Fruit fly (Drosophila melanogaster) whole organism, wandering third instar larva: Measurements from ENCODE around the gene CG42688.

Experiments
- Abd-B ChIP-seq: fragments of >200 bp; optimal IDR thresholded peaks from 2 replicates; lab custom pipeline; 2017; ENCODE audit warnings: missing biosample characterization, missing genetic modification characterization
- CG32264 ChIP-seq: fragments of 200-800 bp; sonication (Bioruptor generic); optimal IDR thresholded peaks from 2 replicates; lab custom pipeline; 2016; ENCODE audit warnings: missing biosample characterization, missing genetic modification characterization
- CG9705 ChIP-seq: fragments of 200-800 bp; sonication (Bioruptor generic); optimal IDR thresholded peaks from 2 replicates; lab custom pipeline; 2018; ENCODE audit warnings: missing biosample characterization, mild to moderate bottlenecking, missing genetic modification characterization
- CrebA ChIP-seq: fragments of 200-800 bp; sonication (Bioruptor generic); optimal IDR thresholded peaks from 2 replicates; lab custom pipeline; 2016; ENCODE audit warnings: missing biosample characterization, mild to moderate bottlenecking, missing genetic modification characterization, borderline replicate concordance
- Dfd ChIP-seq: fragments of >200 bp; optimal IDR thresholded peaks from 2 replicates; lab custom pipeline; 2017; ENCODE audit warnings: missing biosample characterization, missing genetic modification characterization
- Dif ChIP-seq: fragments of 200-275, 200-300 bp; sonication (Bioruptor generic); optimal IDR thresholded peaks from 2 replicates; lab custom pipeline; 2018; ENCODE audit warnings: missing biosample characterization, missing genetic modification characterization; ENCODE audit not compliant: partially characterized antibody
- GATAd ChIP-seq: sonication (Bioruptor generic); optimal IDR thresholded peaks from 2 replicates; lab custom pipeline; 2016; ENCODE audit warnings: missing biosample characterization, missing genetic modification characterization
- HLH106 ChIP-seq: fragments of 200-800 bp; optimal IDR thresholded peaks from 3 replicates; lab custom pipeline; 2019; ENCODE audit warnings: missing biosample characterization, mild to moderate bottlenecking, missing genetic modification characterization, moderate library complexity
- Hnf4 ChIP-seq: fragments of 200-800 bp; sonication (Bioruptor generic); optimal IDR thresholded peaks from 2 replicates; lab custom pipeline; 2016; ENCODE audit warnings: missing biosample characterization, mild to moderate bottlenecking, missing genetic modification characterization
- Hr78 ChIP-seq: fragments of >200 bp; optimal IDR thresholded peaks from 2 replicates; lab custom pipeline; 2017; ENCODE audit warnings: missing biosample characterization, missing genetic modification characterization
- Hr83 ChIP-seq: fragments of 200-300 bp; sonication (Bioruptor generic); optimal IDR thresholded peaks from 2 replicates; lab custom pipeline; 2016; ENCODE audit warnings: missing biosample characterization, mild to moderate bottlenecking, missing genetic modification characterization, moderate library complexity; ENCODE audit not compliant: poor library complexity, severe bottlenecking
- Jra ChIP-seq: sonication (Bioruptor generic); optimal IDR thresholded peaks from 2 replicates; lab custom pipeline; 2016; ENCODE audit warnings: missing biosample characterization, missing genetic modification characterization
- Mio ChIP-seq: sonication (Bioruptor generic); optimal IDR thresholded peaks from 2 replicates; lab custom pipeline; 2016; ENCODE audit warnings: missing biosample characterization, missing genetic modification characterization
- Myc ChIP-seq: fragments of >200 bp; optimal IDR thresholded peaks from 2 replicates; lab custom pipeline; 2017
- N ChIP-seq: fragments of >200 bp; optimal IDR thresholded peaks from 2 replicates; lab custom pipeline; 2018; ENCODE audit warnings: missing biosample characterization, missing external identifiers, missing genetic modification characterization
- OdsH ChIP-seq: fragments of 200-800 bp; sonication (Bioruptor generic); optimal IDR thresholded peaks from 2 replicates; lab custom pipeline; 2016; ENCODE audit warnings: missing biosample characterization, mild to moderate bottlenecking, missing genetic modification characterization
- Rel ChIP-seq, 2 experiments: fragments of 200-800 bp; sonication (Bioruptor generic) in 1 of 2; optimal IDR thresholded peaks; 2 replicates in 1 of 2; 3 replicates in 1 of 2; lab custom pipeline; 2016 to 2019; ENCODE audit warnings: mild to moderate bottlenecking in 2 of 2, missing biosample characterization in 2 of 2, missing genetic modification characterization in 2 of 2, moderate library complexity in 1 of 2
- Sp1 ChIP-seq: fragments of 200-800 bp; sonication (Bioruptor generic); optimal IDR thresholded peaks from 3 replicates; lab custom pipeline; 2019; ENCODE audit warnings: missing biosample characterization, mild to moderate bottlenecking, missing genetic modification characterization, moderate library complexity
- Vsx2 ChIP-seq: fragments of 200-300, 225-300 bp; sonication (Bioruptor generic); optimal IDR thresholded peaks from 2 replicates; lab custom pipeline; 2018; ENCODE audit warnings: missing biosample characterization, missing genetic modification characterization; ENCODE audit not compliant: partially characterized antibody
- br ChIP-seq: fragments of 200-800 bp; sonication (Bioruptor generic); optimal IDR thresholded peaks from 2 replicates; lab custom pipeline; 2016; ENCODE audit warnings: missing biosample characterization, missing genetic modification characterization
- brk ChIP-seq: fragments of 200-800 bp; sonication (Bioruptor generic); optimal IDR thresholded peaks from 2 replicates; lab custom pipeline; 2016; ENCODE audit warnings: missing biosample characterization, mild to moderate bottlenecking, missing genetic modification characterization
- dl ChIP-seq, 2 experiments: fragments of 175-275, 200-275 bp in 1 of 2; fragments of 200-275 bp in 1 of 2; sonication (Bioruptor generic); optimal IDR thresholded peaks; lab custom pipeline; 2018; ENCODE audit warnings: mild to moderate bottlenecking in 2 of 2, missing biosample characterization in 2 of 2, missing genetic modification characterization in 2 of 2, moderate library complexity in 2 of 2; ENCODE audit not compliant: partially characterized antibody in 2 of 2, insufficient read depth in 1 of 2
- dmrt93B ChIP-seq: fragments of 200-800 bp; sonication (Bioruptor generic); optimal IDR thresholded peaks from 2 replicates; lab custom pipeline; 2018; ENCODE audit warnings: missing biosample characterization, mild to moderate bottlenecking, missing genetic modification characterization
- dsf ChIP-seq: sonication (Bioruptor generic); optimal IDR thresholded peaks from 2 replicates; lab custom pipeline; 2016; ENCODE audit warnings: missing biosample characterization, missing genetic modification characterization, borderline replicate concordance
- ey ChIP-seq: fragments of 200-800 bp; sonication (Bioruptor generic); optimal IDR thresholded peaks from 2 replicates; lab custom pipeline; 2016; ENCODE audit warnings: missing biosample characterization, missing genetic modification characterization
- foxo ChIP-seq, 2 experiments: fragments of 200-800 bp; sonication (Bioruptor generic); optimal IDR thresholded peaks; 2 replicates in 1 of 2; 3 replicates in 1 of 2; lab custom pipeline; 2016 to 2017; ENCODE audit warnings: missing biosample characterization in 2 of 2, missing genetic modification characterization in 2 of 2
- fru ChIP-seq: fragments of 200-800 bp; sonication (Bioruptor generic); optimal IDR thresholded peaks from 3 replicates; lab custom pipeline; 2016; ENCODE audit warnings: missing biosample characterization, mild to moderate bottlenecking, missing genetic modification characterization
- h ChIP-seq: fragments of 200-800 bp; sonication (Bioruptor generic); optimal IDR thresholded peaks from 3 replicates; lab custom pipeline; 2016; ENCODE audit warnings: missing biosample characterization, mild to moderate bottlenecking, missing genetic modification characterization
- jim ChIP-seq: fragments of 175-275, 200-325 bp; sonication (Bioruptor generic); optimal IDR thresholded peaks from 2 replicates; lab custom pipeline; 2016; ENCODE audit warnings: missing biosample characterization, mild to moderate bottlenecking, missing genetic modification characterization
- lola ChIP-seq: fragments of >200 bp; optimal IDR thresholded peaks from 2 replicates; lab custom pipeline; 2017; ENCODE audit warnings: missing biosample characterization, missing genetic modification characterization
- pan ChIP-seq: fragments of >200 bp; optimal IDR thresholded peaks from 2 replicates; lab custom pipeline; 2017
- psq ChIP-seq: fragments of 200-800 bp; sonication (Bioruptor generic); optimal IDR thresholded peaks from 3 replicates; lab custom pipeline; 2017; ENCODE audit warnings: missing biosample characterization, mild to moderate bottlenecking, missing genetic modification characterization, moderate library complexity
- rgr ChIP-seq: fragments of 200-800 bp; sonication (Bioruptor generic); optimal IDR thresholded peaks from 3 replicates; lab custom pipeline; 2016; ENCODE audit warnings: missing biosample characterization, mild to moderate bottlenecking, missing genetic modification characterization
- sage ChIP-seq: fragments of 200-800 bp; sonication (Bioruptor generic); optimal IDR thresholded peaks from 2 replicates; lab custom pipeline; 2016; ENCODE audit warnings: missing biosample characterization, mild to moderate bottlenecking, missing genetic modification characterization
- sv ChIP-seq: fragments of 200-800 bp; sonication (Bioruptor generic); optimal IDR thresholded peaks from 3 replicates; lab custom pipeline; 2016; ENCODE audit warnings: missing biosample characterization, missing genetic modification characterization
- tai ChIP-seq: sonication (Bioruptor generic); optimal IDR thresholded peaks from 2 replicates; lab custom pipeline; 2016; ENCODE audit warnings: missing biosample characterization, missing genetic modification characterization
- usp ChIP-seq: fragments of >200 bp; optimal IDR thresholded peaks from 2 replicates; lab custom pipeline; 2017; ENCODE audit warnings: missing biosample characterization, missing genetic modification characterization
- woc ChIP-seq: sonication (Bioruptor generic); optimal IDR thresholded peaks from 2 replicates; lab custom pipeline; 2016; ENCODE audit warnings: missing biosample characterization, mild to moderate bottlenecking, missing genetic modification characterization

Gene CG42688

dm6 chr2L:19141435-19142126 is 41.0 kb downstream of the CG42688 start (continued):
- TF ChIP-seq HLH106 (tag; lab: Kevin White, UChicago), result peak; percentile 91
- TF ChIP-seq N (GFP tag; lab: Kevin White, UChicago), result no peak
- TF ChIP-seq CrebA (GFP tag; lab: Kevin White, UChicago), result peak; percentile 8
- peak; percentile 65 for TF ChIP-seq dsf (GFP tag; lab: Kevin White, UChicago)

- TF ChIP-seq lola (GFP tag; lab: Kevin White, UChicago) (no peak), Rel (GFP tag; optimal IDR thresholded peaks at IDR 0.05; lab: Kevin White, UChicago) (no peak), Rel (tag; optimal IDR thresholded peaks at IDR 0.05; lab: Kevin White, UChicago) (no peak), psq (GFP tag; lab: Kevin White, UChicago) (no peak), Myc (lab: Kevin White, UChicago) (no peak), fru (GFP tag; lab: Kevin White, UChicago) (peak; percentile 24), Hnf4 (GFP tag; lab: Kevin White, UChicago) (no peak), CG9705 (GFP tag; lab: Kevin White, UChicago) (no peak), brk (no peak), h (GFP tag; lab: Kevin White, UChicago) (peak; percentile 61), Jra (GFP tag; lab: Kevin White, UChicago) (no peak), CG32264 (GFP tag; lab: Kevin White, UChicago) (no peak), dsf (GFP tag; lab: Kevin White, UChicago) (no peak), Hr78 (GFP tag; lab: Kevin White, UChicago) (no peak), Abd-B (GFP tag; lab: Kevin White, UChicago) (no peak), rgr (GFP tag; lab: Kevin White, UChicago) (no peak), dmrt93B (GFP tag; lab: Kevin White, UChicago) (peak; percentile 0), dl (GFP tag; optimal IDR thresholded peaks at IDR 0.05; lab: Kevin White, UChicago; ENCODE audit: insufficient read depth in 1 of 2, partially characterized antibody in 2 of 2) (no peak), Hr83 (GFP tag; lab: Kevin White, UChicago) (no peak), Dif (GFP tag; lab: Kevin White, UChicago) (no peak), Mio (GFP tag; lab: Kevin White, UChicago) (no peak), OdsH (GFP tag; lab: Kevin White, UChicago) (peak; percentile 15), Dfd (GFP tag; lab: Kevin White, UChicago) (no peak), woc (GFP tag; lab: Kevin White, UChicago) (no peak), GATAd (GFP tag; lab: Kevin White, UChicago) (no peak), sv (GFP tag; lab: Kevin White, UChicago) (peak; percentile 48), br (GFP tag; lab: Kevin White, UChicago) (peak; percentile 36), tai (no peak), Sp1 (no peak), foxo (GFP tag; optimal IDR thresholded peaks at IDR 0.05; lab: Kevin White, UChicago) (no peak), usp (GFP tag; lab: Kevin White, UChicago) (no peak), ey (GFP tag; lab: Kevin White, UChicago) (peak; percentile 47), HLH106 (tag; lab: Kevin White, UChicago) (peak; percentile 39)
Observed at dm6 chr2L:19140984-19141262, 41.7 kb downstream of the CG42688 start.

dm6 chr2L:19140257-19140983 is 42.2 kb downstream of the CG42688 start:
- TF ChIP-seq OdsH (GFP tag; lab: Kevin White, UChicago) (no peak), Dfd (GFP tag; lab: Kevin White, UChicago) (no peak), sv (GFP tag; lab: Kevin White, UChicago) (no peak), psq (GFP tag; lab: Kevin White, UChicago) (no peak), foxo (GFP tag; optimal IDR thresholded peaks at IDR 0.05; lab: Kevin White, UChicago) (peak in 1 of 2 experiments; percentile 76), Sp1 (peak; percentile 66), dl (GFP tag; optimal IDR thresholded peaks at IDR 0.05; lab: Kevin White, UChicago; ENCODE audit: insufficient read depth in 1 of 2, partially characterized antibody in 2 of 2) (no peak), HLH106 (tag; lab: Kevin White, UChicago) (peak; percentile 55), Myc (lab: Kevin White, UChicago) (no peak), sage (no peak), h (GFP tag; lab: Kevin White, UChicago) (no peak), brk (no peak), CG9705 (GFP tag; lab: Kevin White, UChicago) (no peak), jim (GFP tag; lab: Kevin White, UChicago) (no peak), fru (GFP tag; lab: Kevin White, UChicago) (peak; percentile 76), Hr83 (GFP tag; lab: Kevin White, UChicago) (no peak), Hr78 (GFP tag; lab: Kevin White, UChicago) (no peak), dmrt93B (GFP tag; lab: Kevin White, UChicago) (peak; percentile 15), Dif (GFP tag; lab: Kevin White, UChicago) (no peak), woc (GFP tag; lab: Kevin White, UChicago) (no peak), Rel (GFP tag; optimal IDR thresholded peaks at IDR 0.05; lab: Kevin White, UChicago) (no peak), Rel (tag; optimal IDR thresholded peaks at IDR 0.05; lab: Kevin White, UChicago) (peak; percentile 23), tai (no peak), Vsx2 (GFP tag; lab: Kevin White, UChicago) (no peak), Jra (GFP tag; lab: Kevin White, UChicago) (no peak), Hnf4 (GFP tag; lab: Kevin White, UChicago) (no peak), pan (no peak), rgr (GFP tag; lab: Kevin White, UChicago) (no peak), ey (GFP tag; lab: Kevin White, UChicago) (no peak), N (GFP tag; lab: Kevin White, UChicago) (no peak), br (GFP tag; lab: Kevin White, UChicago) (no peak), dsf (GFP tag; lab: Kevin White, UChicago) (no peak), CG32264 (GFP tag; lab: Kevin White, UChicago) (no peak)
